Worm (Caenorhabditis elegans): ENCODE measurements around the gene F45D3.3.

DNA sequence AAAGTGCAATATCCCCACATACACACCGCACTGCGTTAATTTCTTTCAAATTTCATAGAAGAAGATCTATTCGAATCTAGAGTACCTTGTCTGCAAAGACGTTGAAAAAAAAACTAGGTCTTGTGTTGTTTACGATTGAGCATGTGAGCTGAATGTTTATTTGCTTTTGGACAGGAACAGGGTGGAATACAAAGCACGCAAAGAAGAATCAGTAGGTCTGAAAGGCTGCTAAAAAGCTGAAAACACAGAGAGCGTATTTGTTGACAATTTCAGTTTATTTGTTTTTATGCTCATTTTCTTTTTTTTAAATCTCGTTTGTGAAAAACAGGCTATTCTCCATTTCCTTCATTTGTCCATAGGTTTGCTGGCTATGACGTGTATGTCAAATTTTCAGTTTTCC lies 15.2 kb downstream of the F45D3.3 start:
- TF ChIP-seq tbx-9 (tag; optimal IDR thresholded peaks at IDR 0.05; ENCODE audit: borderline replicate concordance) (no peak), unc-130 (GFP tag; optimal IDR thresholded peaks at IDR 0.05) (no peak), F33H1.4 (GFP tag; IDR thresholded peaks at IDR 0.05) (no peak), madf-3 (GFP tag; IDR thresholded peaks at IDR 0.05) (no peak), zim-3 (tag; optimal IDR thresholded peaks at IDR 0.05) (no peak), die-1 (tag; optimal IDR thresholded peaks at IDR 0.05) (no peak), dox-1 (GFP tag; IDR thresholded peaks at IDR 0.05) (no peak), pha-4 (tag; optimal IDR thresholded peaks at IDR 0.05) (no peak), egrh-3 (GFP tag; IDR thresholded peaks at IDR 0.05) (no peak)

Measured in whole organism, young adult.